Fruit fly (Drosophila melanogaster) whole organism, prepupa: ENCODE results near the gene NitFhit.

Source experiments
- Blimp-1 ChIP-seq: fragments of 200-800 bp; sonication (Bioruptor generic); optimal IDR thresholded peaks from 3 replicates; lab custom pipeline; 2017; ENCODE audit warnings: missing biosample characterization, missing genetic modification characterization, mild to moderate bottlenecking, moderate library complexity, missing genetic modification reagents
- CG10631 ChIP-seq: fragments of 200-800 bp; sonication (Bioruptor generic); optimal IDR thresholded peaks from 2 replicates; lab custom pipeline; 2016; ENCODE audit warnings: missing biosample characterization, missing genetic modification characterization
- CG10669 ChIP-seq: fragments of 200-800 bp; sonication (Bioruptor generic); optimal IDR thresholded peaks from 3 replicates; lab custom pipeline; 2018; ENCODE audit warnings: missing biosample characterization, mild to moderate bottlenecking, missing genetic modification characterization, moderate library complexity
- CG11294 ChIP-seq: fragments of 200-800 bp; sonication (Bioruptor generic); IDR thresholded peaks from 2 replicates; pipeline ENCODE4 v1.3.6; 2022; ENCODE audit warnings: missing biosample characterization, missing genetic modification characterization
- CG11762 ChIP-seq: fragments of 200-800 bp; sonication (Bioruptor generic); optimal IDR thresholded peaks from 3 replicates; lab custom pipeline; 2016; ENCODE audit warnings: missing biosample characterization, missing genetic modification characterization; ENCODE audit not compliant: insufficient read depth
- CG1621 ChIP-seq: fragments of 200-800 bp; sonication (Bioruptor generic); optimal IDR thresholded peaks from 3 replicates; lab custom pipeline; 2018; ENCODE audit warnings: missing biosample characterization, mild to moderate bottlenecking, missing genetic modification characterization
- CG31627 ChIP-seq: fragments of 200-800 bp; sonication (Bioruptor generic); optimal IDR thresholded peaks from 3 replicates; lab custom pipeline; 2016; ENCODE audit warnings: missing biosample characterization, missing genetic modification characterization
- CG3919 ChIP-seq: fragments of 200-800 bp; sonication (Bioruptor generic); optimal IDR thresholded peaks from 3 replicates; lab custom pipeline; 2016; ENCODE audit warnings: missing biosample characterization, missing genetic modification characterization
- CG6163 ChIP-seq: fragments of 200-800 bp; sonication (Bioruptor generic); IDR thresholded peaks from 3 replicates; pipeline ENCODE4 v1.3.6; 2022; ENCODE audit warnings: missing biosample characterization, missing genetic modification characterization
- CG6854 ChIP-seq: fragments of 200-800 bp; sonication (Bioruptor generic); optimal IDR thresholded peaks from 2 replicates; lab custom pipeline; 2017; ENCODE audit warnings: missing biosample characterization, mild to moderate bottlenecking, missing genetic modification characterization
- CG7368 ChIP-seq: fragments of 200-800 bp; sonication (Bioruptor generic); optimal IDR thresholded peaks from 3 replicates; lab custom pipeline; 2016; ENCODE audit warnings: missing biosample characterization, missing genetic modification characterization
- CG8119 ChIP-seq: fragments of 200-800 bp; sonication (Bioruptor generic); IDR thresholded peaks from 3 replicates; pipeline ENCODE4 v1.3.6; 2022; ENCODE audit warnings: missing biosample characterization, missing genetic modification characterization
- Eip75B ChIP-seq: fragments of 200-800 bp; sonication (Bioruptor generic); optimal IDR thresholded peaks from 3 replicates; lab custom pipeline; 2016; ENCODE audit warnings: missing biosample characterization, missing genetic modification characterization
- Eip78C ChIP-seq: fragments of 200-800 bp; sonication (Bioruptor generic); peaks from one replicate; lab custom pipeline; 2016; ENCODE audit warnings: missing biosample characterization, missing genetic modification characterization
- Hr4 ChIP-seq: fragments of 200-800 bp; sonication (Bioruptor generic); optimal IDR thresholded peaks from 3 replicates; lab custom pipeline; 2016; ENCODE audit warnings: missing biosample characterization, missing genetic modification characterization
- Lpt ChIP-seq: fragments of 200-800 bp; sonication (Bioruptor generic); optimal IDR thresholded peaks from 3 replicates; lab custom pipeline; 2016; ENCODE audit warnings: missing biosample characterization, missing genetic modification characterization
- Met ChIP-seq: fragments of 200-800 bp; sonication (Bioruptor generic); optimal IDR thresholded peaks from 3 replicates; lab custom pipeline; 2016; ENCODE audit warnings: missing biosample characterization, missing genetic modification characterization
- Smox ChIP-seq: fragments of 200-800 bp; sonication (Bioruptor generic); optimal IDR thresholded peaks from 3 replicates; lab custom pipeline; 2016; ENCODE audit warnings: missing biosample characterization, missing genetic modification characterization
- Sox14 ChIP-seq: fragments of 200-800 bp; sonication (Bioruptor generic); optimal IDR thresholded peaks from 3 replicates; lab custom pipeline; 2016; ENCODE audit warnings: missing biosample characterization, missing genetic modification characterization
- achi ChIP-seq: fragments of 200-800 bp; sonication (Bioruptor generic); optimal IDR thresholded peaks from 3 replicates; lab custom pipeline; 2016; ENCODE audit warnings: missing biosample characterization, missing genetic modification characterization
- acj6 ChIP-seq: fragments of 200-800 bp; sonication (Bioruptor generic); optimal IDR thresholded peaks from 3 replicates; lab custom pipeline; 2016; ENCODE audit warnings: missing biosample characterization, missing genetic modification characterization
- dsx ChIP-seq: fragments of 200-800 bp; optimal IDR thresholded peaks from 3 replicates; lab custom pipeline; 2019; ENCODE audit warnings: missing biosample characterization, mild to moderate bottlenecking, missing genetic modification characterization, moderate library complexity; ENCODE audit not compliant: poor library complexity, severe bottlenecking
- eg ChIP-seq: fragments of 200-800 bp; sonication (Bioruptor generic); IDR thresholded peaks from 3 replicates; pipeline ENCODE4 v1.3.6; 2022; ENCODE audit warnings: missing biosample characterization, missing genetic modification characterization
- esn ChIP-seq: fragments of 200-800 bp; sonication (Bioruptor generic); optimal IDR thresholded peaks from 2 replicates; lab custom pipeline; 2016; ENCODE audit warnings: missing biosample characterization, mild to moderate bottlenecking, missing genetic modification characterization, moderate library complexity
- fd85E ChIP-seq: fragments of 200-800 bp; sonication (Bioruptor generic); optimal IDR thresholded peaks from 3 replicates; lab custom pipeline; 2016; ENCODE audit warnings: missing biosample characterization, missing genetic modification characterization
- fkh ChIP-seq: fragments of 200-800 bp; sonication (Bioruptor generic); optimal IDR thresholded peaks from 3 replicates; lab custom pipeline; 2017; ENCODE audit warnings: missing biosample characterization, mild to moderate bottlenecking, missing genetic modification characterization, moderate library complexity
- spab ChIP-seq: fragments of 200-800 bp; sonication (Bioruptor generic); optimal IDR thresholded peaks from 2 replicates; lab custom pipeline; 2017; ENCODE audit warnings: missing biosample characterization, mild to moderate bottlenecking, missing genetic modification characterization, missing genetic modification reagents
- ss ChIP-seq, 2 experiments: fragments of 200-800 bp; sonication (Bioruptor generic); optimal IDR thresholded peaks; 2 replicates in 1 of 2; 3 replicates in 1 of 2; lab custom pipeline; 2017 to 2018; ENCODE audit warnings: mild to moderate bottlenecking in 2 of 2, missing biosample characterization in 2 of 2, missing genetic modification characterization in 2 of 2, moderate library complexity in 1 of 2
- svp ChIP-seq: fragments of 200-800 bp; sonication (Bioruptor generic); peaks from one replicate; lab custom pipeline; 2016; ENCODE audit warnings: missing biosample characterization, missing genetic modification characterization
- topi ChIP-seq: fragments of 200-800 bp; sonication (Bioruptor generic); optimal IDR thresholded peaks from 3 replicates; lab custom pipeline; 2016; ENCODE audit warnings: missing biosample characterization, missing genetic modification characterization
- vri ChIP-seq: fragments of 200-800 bp; sonication (Bioruptor generic); optimal IDR thresholded peaks from 3 replicates; lab custom pipeline; 2016; ENCODE audit warnings: missing biosample characterization, mild to moderate bottlenecking, missing genetic modification characterization

The NitFhit gene

DNA sequence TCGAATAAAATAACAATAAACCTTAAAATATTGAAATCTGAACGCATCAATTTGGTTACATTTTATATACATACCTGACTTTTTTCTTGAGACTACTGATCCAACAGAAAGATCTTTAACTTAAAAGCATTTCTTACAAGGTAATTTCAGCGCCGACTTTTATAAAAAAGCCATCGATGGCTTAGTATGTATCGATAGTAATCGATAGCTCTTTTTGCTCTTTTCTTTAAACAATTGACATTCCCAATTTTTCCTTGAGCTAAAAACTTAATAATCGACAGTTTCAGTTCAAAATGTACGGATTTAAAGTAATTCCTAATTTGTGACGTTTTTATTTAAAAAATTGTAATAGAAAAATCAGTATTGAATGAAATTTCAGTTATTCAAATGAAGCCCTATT, 29.0 kb upstream of the NitFhit start:
- TF ChIP-seq achi (GFP tag; lab: Kevin White, UChicago): peak; percentile 28
- peak; percentile 49 for TF ChIP-seq Eip78C (GFP tag; lab: Kevin White, UChicago)
- TF ChIP-seq fd85E (GFP tag; lab: Kevin White, UChicago): no peak
- TF ChIP-seq Hr4: no peak
- no peak for TF ChIP-seq Met
- no peak for TF ChIP-seq Eip75B (GFP tag; lab: Kevin White, UChicago)
- TF ChIP-seq CG31627 (GFP tag; lab: Kevin White, UChicago): no peak
- TF ChIP-seq fkh (GFP tag; lab: Kevin White, UChicago): no peak
- TF ChIP-seq topi (GFP tag; lab: Kevin White, UChicago): no peak
- TF ChIP-seq CG11762 (GFP tag; lab: Kevin White, UChicago): no peak
- no peak for TF ChIP-seq CG6854
- no peak for TF ChIP-seq Smox (GFP tag; lab: Kevin White, UChicago)
- no peak for TF ChIP-seq CG8119 (GFP tag; lab: Robert Waterston, UW)
- peak; percentile 36 for TF ChIP-seq dsx (GFP tag; lab: Kevin White, UChicago)
- TF ChIP-seq CG10631: no peak
- no peak for TF ChIP-seq CG7368 (GFP tag; lab: Kevin White, UChicago)
- no peak for TF ChIP-seq spab (GFP tag; lab: Kevin White, UChicago)
- TF ChIP-seq Sox14 (GFP tag; lab: Kevin White, UChicago): no peak
- no peak for TF ChIP-seq CG3919 (GFP tag; lab: Kevin White, UChicago)
- peak; percentile 24 for TF ChIP-seq esn
- no peak for TF ChIP-seq svp (GFP tag; lab: Kevin White, UChicago)

DNA sequence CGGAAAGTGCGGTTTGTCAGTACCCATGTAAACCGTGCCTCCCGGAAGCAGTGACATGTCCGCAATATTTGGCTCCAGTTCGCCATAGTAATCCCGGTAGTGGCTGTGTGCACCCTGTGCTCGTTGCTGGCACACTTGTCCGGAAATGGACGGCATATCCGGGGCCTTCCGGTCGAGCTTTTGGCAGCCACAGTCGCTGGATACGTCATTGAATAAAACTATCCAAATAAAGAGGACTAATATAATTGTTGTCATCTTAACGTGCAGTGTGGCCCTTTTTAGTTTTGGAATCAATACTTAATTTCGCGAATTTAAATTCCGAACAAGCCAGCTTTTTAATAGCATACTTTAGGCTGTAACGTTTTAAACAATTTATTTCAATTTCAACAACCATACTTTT, 27.6 kb upstream of the NitFhit start, which contains the start of gene CG7049:
Gene CG7049 (minus strand): TSS at position 280 of the 400 bp plus-strand sequence.
- TF ChIP-seq fkh (GFP tag; lab: Kevin White, UChicago) (peak; percentile 28), Eip78C (GFP tag; lab: Kevin White, UChicago) (peak; percentile 63), CG6854 (peak; percentile 8), Met (no peak), CG1621 (tag; lab: Kevin White, UChicago) (peak; percentile 18)

dm6 chr3L:177938-178337, 25.6 kb upstream of the NitFhit start:
- TF ChIP-seq dsx (GFP tag; lab: Kevin White, UChicago) (peak; percentile 9), fkh (GFP tag; lab: Kevin White, UChicago) (peak; percentile 11), CG8119 (GFP tag; lab: Robert Waterston, UW) (no peak), CG11294 (no peak), CG3919 (GFP tag; lab: Kevin White, UChicago) (no peak), ss (GFP tag; optimal IDR thresholded peaks at IDR 0.05; lab: Kevin White, UChicago) (peak; percentile 23 to 62), eg (GFP tag; lab: Robert Waterston, UW) (0 out of 3 replicates have a peak, but pooled peaks have one; percentile 28), Eip78C (GFP tag; lab: Kevin White, UChicago) (peak; percentile 46), acj6 (GFP tag; lab: Kevin White, UChicago) (no peak), CG10669 (GFP tag; lab: Kevin White, UChicago) (no peak), CG1621 (tag; lab: Kevin White, UChicago) (peak; percentile 83), Blimp-1 (GFP tag; lab: Kevin White, UChicago) (no peak), Hr4 (no peak)

dm6 chr3L:178445-178844, 25.1 kb upstream of the NitFhit start:
- TF ChIP-seq CG6163 (GFP tag; lab: Robert Waterston, UW): 0 out of 3 replicates have a peak, but pooled peaks have one; percentile 24
- TF ChIP-seq vri (GFP tag; lab: Kevin White, UChicago): peak; percentile 68
- TF ChIP-seq Lpt (GFP tag; lab: Kevin White, UChicago): peak; percentile 21
- peak; percentile 30 for TF ChIP-seq fkh (GFP tag; lab: Kevin White, UChicago)
- TF ChIP-seq CG10669 (GFP tag; lab: Kevin White, UChicago): no peak
- TF ChIP-seq eg (GFP tag; lab: Robert Waterston, UW): 0 out of 3 replicates have a peak, but pooled peaks have one; percentile 16
- TF ChIP-seq CG6854: peak; percentile 17
- no peak for TF ChIP-seq topi (GFP tag; lab: Kevin White, UChicago)
- TF ChIP-seq, all 60 proteins: peak for 6
